1 fruit fly cellular context compared by ENCODE assay signal in the genomic region with DNA sequence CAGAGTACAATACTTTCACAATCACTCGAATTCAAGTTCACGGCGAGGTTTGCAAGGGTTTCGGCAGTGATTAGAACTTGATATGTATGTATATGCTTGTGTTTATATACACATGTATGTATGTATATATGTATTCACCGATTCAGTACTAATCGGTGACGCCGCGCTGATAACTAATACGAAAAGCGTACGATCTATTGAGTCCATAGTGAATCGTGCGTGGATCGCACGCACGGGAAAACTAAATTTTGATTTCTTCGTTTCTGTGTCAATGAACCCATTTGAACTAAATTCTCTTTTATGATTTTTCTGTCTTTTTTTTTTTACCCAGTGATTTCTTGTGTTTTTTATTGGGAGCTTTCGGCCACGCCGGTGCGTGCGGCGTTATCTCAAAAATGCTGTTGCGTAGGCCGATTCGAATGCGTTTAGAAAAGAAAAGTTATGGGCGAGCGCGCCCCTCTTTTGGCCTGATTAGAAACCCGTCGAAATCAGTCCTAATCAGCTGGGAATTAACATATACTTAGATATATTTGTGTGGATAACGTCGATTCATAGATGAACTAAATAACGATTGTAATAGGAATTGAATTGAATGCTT.
TF ChIP-seq lines count a peak whose summit lies in the region.

No protein-coding gene starts in this region.

TF ChIP-seq in whole organism, embryonic, 481 proteins besides CTCF, POLR2A, EP300 and RAD21 (continued from another document):
- TF ChIP-seq sr (GFP tag; IDR thresholded peaks at IDR 0.05; lab: Robert Waterston, UW) (peak; percentile 91), abd-A (tag; optimal IDR thresholded peaks at IDR 0.05; lab: Kevin White, UChicago) (peak; percentile 73), ind (GFP tag; optimal IDR thresholded peaks at IDR 0.05; lab: Kevin White, UChicago) (no peak)
